Worm (Caenorhabditis elegans): ENCODE results near the gene cpr-3.

DNA sequence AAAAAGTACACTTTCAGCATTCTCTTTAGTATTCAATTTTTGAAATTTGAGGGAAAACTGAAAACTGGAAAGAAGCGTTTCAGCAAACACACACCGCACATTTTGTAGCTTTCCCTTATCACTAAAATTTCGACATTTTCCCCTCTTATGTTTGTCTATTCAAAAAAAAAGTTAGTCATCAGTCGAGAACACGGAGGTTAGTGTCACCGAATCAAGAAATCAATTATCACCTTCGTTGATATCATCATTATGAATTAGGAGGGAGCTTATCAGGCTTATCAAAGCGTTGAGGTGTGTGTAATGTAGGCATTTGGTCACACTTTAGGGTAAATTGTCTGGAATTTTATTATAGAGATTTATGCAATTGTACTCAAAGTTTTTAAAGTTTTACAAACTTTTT lies at the start of gene cpr-3:
- TF ChIP-seq ztf-29 (GFP tag; IDR thresholded peaks at IDR 0.05) = no peak
- no peak for TF ChIP-seq ref-1 (GFP tag; conservative IDR thresholded peaks at IDR 0.05)
- no peak for TF ChIP-seq tab-1 (GFP tag; IDR thresholded peaks at IDR 0.05)
- TF ChIP-seq T22C8.4 (GFP tag; IDR thresholded peaks at IDR 0.05) = no peak
- no peak for TF ChIP-seq flt-1 (GFP tag; IDR thresholded peaks at IDR 0.05)
- TF ChIP-seq med-1 (GFP tag; optimal IDR thresholded peaks at IDR 0.05; ENCODE audit: insufficient read depth) = no peak

All from whole organism, midembryonic.